Fruit fly (Drosophila melanogaster) whole organism, embryonic: ENCODE measurements around the gene sdk.
A peak's percentile ranks its signal among the peaks of the same experiment; 100 is the strongest.

Experiments used
- Atf6 ChIP-seq: fragments of 200-800 bp; sonication (Bioruptor generic); IDR thresholded peaks from 2 replicates; pipeline ENCODE4 v1.3.6; 2022; ENCODE audit warnings: missing biosample characterization, missing genetic modification characterization
- Blimp-1 ChIP-seq: fragments of 200-800 bp; sonication (Bioruptor generic); optimal IDR thresholded peaks from 3 replicates; lab custom pipeline; 2018; ENCODE audit warnings: missing biosample characterization, missing genetic modification characterization, mild to moderate bottlenecking, moderate library complexity, missing genetic modification reagents
- CG13775 ChIP-seq: fragments of 200-800 bp; sonication (Bioruptor generic); optimal IDR thresholded peaks from 3 replicates; lab custom pipeline; 2017; ENCODE audit warnings: missing biosample characterization, mild to moderate bottlenecking, missing genetic modification characterization
- CG15011 ChIP-seq: fragments of 200-800 bp; sonication (Bioruptor generic); optimal IDR thresholded peaks from 3 replicates; lab custom pipeline; 2018; ENCODE audit warnings: missing biosample characterization, mild to moderate bottlenecking, missing genetic modification characterization
- CG15696 ChIP-seq: fragments of 200-800 bp; sonication (Bioruptor generic); optimal IDR thresholded peaks from 2 replicates; lab custom pipeline; 2019; ENCODE audit warnings: missing biosample characterization, mild to moderate bottlenecking, missing genetic modification characterization, moderate library complexity
- CG1602 ChIP-seq: fragments of 200-800 bp; sonication (Bioruptor generic); optimal IDR thresholded peaks from 3 replicates; lab custom pipeline; 2016; ENCODE audit warnings: missing biosample characterization, missing genetic modification characterization
- CG17568 ChIP-seq: fragments of 200-800 bp; sonication (Bioruptor generic); optimal IDR thresholded peaks from 2 replicates; lab custom pipeline; 2018; ENCODE audit warnings: missing biosample characterization, mild to moderate bottlenecking, missing genetic modification characterization, moderate library complexity
- CG17612 ChIP-seq: fragments of 200-800 bp; sonication (Bioruptor generic); IDR thresholded peaks from 2 replicates; pipeline ENCODE4 v1.3.6; 2022; ENCODE audit warnings: missing biosample characterization, missing genetic modification characterization
- CG18599 ChIP-seq: fragments of 200-800 bp; sonication (Bioruptor generic); optimal IDR thresholded peaks from 3 replicates; lab custom pipeline; 2017; ENCODE audit warnings: missing biosample characterization, missing genetic modification characterization, mild to moderate bottlenecking, moderate library complexity, missing genetic modification reagents
- CG31388 ChIP-seq: fragments of 200-800 bp; sonication (Bioruptor generic); optimal IDR thresholded peaks from 2 replicates; lab custom pipeline; 2016; ENCODE audit warnings: missing biosample characterization, missing genetic modification characterization
- CG3407 ChIP-seq: fragments of 200-800 bp; sonication (Bioruptor generic); optimal IDR thresholded peaks from 2 replicates; lab custom pipeline; 2018; ENCODE audit warnings: missing biosample characterization, mild to moderate bottlenecking, missing genetic modification characterization
- CG4730 ChIP-seq: fragments of 200-800 bp; sonication (Bioruptor generic); IDR thresholded peaks from 2 replicates; pipeline ENCODE4 v1.3.6; 2022; ENCODE audit warnings: missing biosample characterization, missing genetic modification characterization
- CG5180 ChIP-seq: fragments of 200-800 bp; sonication (Bioruptor generic); optimal IDR thresholded peaks from 3 replicates; lab custom pipeline; 2017; ENCODE audit warnings: missing biosample characterization, missing genetic modification characterization, mild to moderate bottlenecking, moderate library complexity, missing genetic modification reagents
- CG5245 ChIP-seq: fragments of 200-800 bp; sonication (Bioruptor generic); optimal IDR thresholded peaks from 3 replicates; lab custom pipeline; 2016; ENCODE audit warnings: missing biosample characterization, missing genetic modification characterization
- CG5953 ChIP-seq: fragments of 200-800 bp; sonication (Bioruptor generic); IDR thresholded peaks from 2 replicates; pipeline ENCODE4 v1.3.6; 2022; ENCODE audit warnings: missing biosample characterization, missing genetic modification characterization
- CG6254 ChIP-seq: fragments of 200-800 bp; sonication (Bioruptor generic); optimal IDR thresholded peaks from 3 replicates; lab custom pipeline; 2017; ENCODE audit warnings: mild to moderate bottlenecking, missing biosample characterization, missing genetic modification reagents, missing genetic modification characterization
- CG6683 ChIP-seq: fragments of 200-800 bp; sonication (Bioruptor generic); optimal IDR thresholded peaks from 2 replicates; lab custom pipeline; 2017; ENCODE audit warnings: missing biosample characterization, mild to moderate bottlenecking, missing genetic modification characterization, missing genetic modification reagents
- CG7372 ChIP-seq: fragments of 200-800 bp; sonication (Bioruptor generic); IDR thresholded peaks from 2 replicates; pipeline ENCODE4 v1.3.6; 2022; ENCODE audit warnings: missing biosample characterization, missing genetic modification characterization
- CoRest ChIP-seq: fragments of 200-800 bp; sonication (Bioruptor generic); optimal IDR thresholded peaks from 3 replicates; lab custom pipeline; 2018; ENCODE audit warnings: missing biosample characterization, mild to moderate bottlenecking, missing genetic modification characterization, moderate library complexity
- Deaf1 ChIP-seq: fragments of 200-800 bp; optimal IDR thresholded peaks from 3 replicates; lab custom pipeline; 2019; ENCODE audit warnings: missing biosample characterization, mild to moderate bottlenecking, missing genetic modification characterization, moderate library complexity
- Dip2 ChIP-seq: fragments of 200-800 bp; sonication (Bioruptor generic); IDR thresholded peaks from 2 replicates; pipeline ENCODE4 v1.3.6; 2022; ENCODE audit warnings: missing biosample characterization, missing genetic modification characterization
- Fer1 ChIP-seq: fragments of 200-800 bp; sonication (Bioruptor generic); optimal IDR thresholded peaks from 2 replicates; lab custom pipeline; 2017; ENCODE audit warnings: missing biosample characterization, mild to moderate bottlenecking, missing genetic modification characterization
- Gsc ChIP-seq: fragments of 200-800 bp; sonication (Bioruptor generic); IDR thresholded peaks from 2 replicates; pipeline ENCODE4 v1.3.6; 2022; ENCODE audit warnings: missing biosample characterization, missing genetic modification characterization
- HLH54F ChIP-seq: fragments of 200-800 bp; sonication (Bioruptor generic); optimal IDR thresholded peaks from 3 replicates; lab custom pipeline; 2016; ENCODE audit warnings: missing biosample characterization, missing genetic modification characterization
- Hmx ChIP-seq: fragments of 200-800 bp; sonication (Bioruptor generic); optimal IDR thresholded peaks from 2 replicates; lab custom pipeline; 2016; ENCODE audit warnings: missing biosample characterization, missing genetic modification characterization
- Max ChIP-seq: fragments of 200-800 bp; sonication (Bioruptor generic); optimal IDR thresholded peaks from 2 replicates; lab custom pipeline; 2016; ENCODE audit warnings: missing biosample characterization, mild to moderate bottlenecking, missing genetic modification characterization
- Nf-YA ChIP-seq: fragments of 200-800 bp; sonication (Bioruptor generic); IDR thresholded peaks from 2 replicates; pipeline ENCODE4 v1.3.6; 2022; ENCODE audit warnings: missing biosample characterization, missing genetic modification characterization
- Nf-YB ChIP-seq: fragments of 200-800 bp; sonication (Bioruptor generic); optimal IDR thresholded peaks from 3 replicates; lab custom pipeline; 2019; ENCODE audit warnings: missing biosample characterization, mild to moderate bottlenecking, missing genetic modification characterization, moderate library complexity
- Xrp1 ChIP-seq: fragments of 200-800 bp; sonication (Bioruptor generic); IDR thresholded peaks from 2 replicates; pipeline ENCODE4 v1.3.6; 2022; ENCODE audit warnings: missing biosample characterization, missing genetic modification characterization
- amos ChIP-seq: fragments of 200-800 bp; sonication (Bioruptor generic); IDR thresholded peaks from 2 replicates; pipeline ENCODE4 v1.3.6; 2022; ENCODE audit warnings: missing biosample characterization, missing genetic modification characterization; ENCODE audit not compliant: partially characterized antibody
- dpn ChIP-seq, 2 experiments: fragments of 200-800 bp; sonication (Bioruptor generic); optimal IDR thresholded peaks; 3 replicates each; lab custom pipeline; 2016; ENCODE audit warnings: missing biosample characterization in 2 of 2, missing genetic modification characterization in 2 of 2
- fd64A ChIP-seq: fragments of 200-800 bp; sonication (Bioruptor generic); optimal IDR thresholded peaks from 3 replicates; lab custom pipeline; 2018; ENCODE audit warnings: missing biosample characterization, mild to moderate bottlenecking, missing genetic modification characterization
- gcm ChIP-seq: fragments of 200-800 bp; sonication (Bioruptor generic); optimal IDR thresholded peaks from 2 replicates; lab custom pipeline; 2019; ENCODE audit warnings: missing biosample characterization, mild to moderate bottlenecking, missing genetic modification characterization, moderate library complexity
- gt ChIP-seq: fragments of 200-800 bp; sonication (Bioruptor generic); IDR thresholded peaks from 2 replicates; pipeline ENCODE4 v1.3.6; 2022; ENCODE audit warnings: missing biosample characterization, missing genetic modification characterization
- mld ChIP-seq: fragments of 200-800 bp; sonication (Bioruptor generic); IDR thresholded peaks from 3 replicates; pipeline ENCODE4 v1.3.6; 2022; ENCODE audit warnings: missing biosample characterization, missing genetic modification characterization; ENCODE audit not compliant: partially characterized antibody
- nom ChIP-seq: fragments of 200-800 bp; sonication (Bioruptor generic); optimal IDR thresholded peaks from 2 replicates; lab custom pipeline; 2017; ENCODE audit warnings: missing biosample characterization, missing genetic modification characterization, mild to moderate bottlenecking, moderate library complexity, missing genetic modification reagents
- odd ChIP-seq: fragments of 200-800 bp; sonication (Bioruptor generic); optimal IDR thresholded peaks from 2 replicates; lab custom pipeline; 2017; ENCODE audit warnings: missing biosample characterization, mild to moderate bottlenecking, missing genetic modification characterization
- phol ChIP-seq: fragments of 200-800 bp; sonication (Bioruptor generic); optimal IDR thresholded peaks from 3 replicates; lab custom pipeline; 2018; ENCODE audit warnings: missing biosample characterization, mild to moderate bottlenecking, missing genetic modification characterization, moderate library complexity
- pita ChIP-seq: fragments of 200-800 bp; sonication (Bioruptor generic); optimal IDR thresholded peaks from 2 replicates; lab custom pipeline; 2017; ENCODE audit warnings: missing biosample characterization, mild to moderate bottlenecking, missing genetic modification characterization
- pros ChIP-seq: fragments of 200-800 bp; sonication (Bioruptor generic); optimal IDR thresholded peaks from 3 replicates; lab custom pipeline; 2019; ENCODE audit warnings: missing biosample characterization, mild to moderate bottlenecking, missing genetic modification characterization, moderate library complexity
- ro ChIP-seq: fragments of 200-800 bp; sonication (Bioruptor generic); IDR thresholded peaks from 2 replicates; pipeline ENCODE4 v1.3.6; 2022; ENCODE audit warnings: missing biosample characterization, missing genetic modification characterization
- sc ChIP-seq, 3 experiments: fragments of >200 bp in 2 of 3; fragments of 200-800 bp in 1 of 3; sonication (Bioruptor generic) in 1 of 3; optimal IDR thresholded peaks; 2 replicates in 2 of 3; 3 replicates in 1 of 3; lab custom pipeline; 2017; ENCODE audit warnings: mild to moderate bottlenecking in 1 of 3, missing biosample characterization in 1 of 3, missing genetic modification characterization in 1 of 3, missing genetic modification reagents in 1 of 3
- so ChIP-seq: fragments of 200-800 bp; sonication (Bioruptor generic); IDR thresholded peaks from 3 replicates; pipeline ENCODE4 v1.3.6; 2022; ENCODE audit warnings: missing biosample characterization, missing genetic modification characterization
- tgo ChIP-seq: fragments of 200-800 bp; sonication (Bioruptor generic); IDR thresholded peaks from 3 replicates; pipeline ENCODE4 v1.3.6; 2022; ENCODE audit warnings: missing biosample characterization, missing genetic modification characterization
- tll ChIP-seq, 2 experiments: fragments of 200-800 bp in 1 of 2; fragments of >200 bp in 1 of 2; sonication (Bioruptor generic) in 1 of 2; optimal IDR thresholded peaks; 2 replicates each; lab custom pipeline; 2017 to 2019; ENCODE audit warnings: missing biosample characterization in 2 of 2, missing genetic modification characterization in 2 of 2, mild to moderate bottlenecking in 1 of 2, moderate library complexity in 1 of 2
- tup ChIP-seq: fragments of 200-800 bp; sonication (Bioruptor generic); optimal IDR thresholded peaks from 2 replicates; lab custom pipeline; 2016; ENCODE audit warnings: missing biosample characterization, mild to moderate bottlenecking, missing genetic modification characterization, moderate library complexity
- unc-4 ChIP-seq: fragments of 200-800 bp; sonication (Bioruptor generic); IDR thresholded peaks from 2 replicates; pipeline ENCODE4 v1.3.6; 2022; ENCODE audit warnings: missing biosample characterization, missing genetic modification characterization; ENCODE audit not compliant: partially characterized antibody
- wor ChIP-seq: fragments of 200-800 bp; sonication (Bioruptor generic); IDR thresholded peaks from 2 replicates; pipeline ENCODE4 v1.3.6; 2022; ENCODE audit warnings: missing biosample characterization, missing genetic modification characterization
- zen ChIP-seq: fragments of 200-800 bp; sonication (Bioruptor generic); optimal IDR thresholded peaks from 3 replicates; lab custom pipeline; 2018; ENCODE audit warnings: missing biosample characterization, mild to moderate bottlenecking, missing genetic modification characterization, moderate library complexity

sdk gene

DNA sequence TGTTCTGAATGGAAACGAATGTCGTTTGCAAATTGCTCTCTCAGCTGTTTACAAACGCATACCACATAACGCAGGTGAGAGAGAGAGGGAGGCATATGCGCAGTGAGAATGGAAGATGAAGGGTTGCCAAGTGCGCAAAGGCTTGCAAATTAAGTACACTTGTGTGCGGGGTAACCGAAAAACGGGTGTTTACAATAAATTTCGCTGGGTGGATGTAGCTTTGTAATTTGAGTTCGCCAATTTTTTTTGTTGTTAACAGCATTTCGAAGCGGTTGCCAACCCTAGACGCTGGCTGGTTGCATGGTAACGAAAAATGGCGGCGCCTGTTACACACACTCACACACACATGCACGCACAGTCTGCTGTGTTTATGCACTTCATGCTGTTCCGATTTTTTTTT lies 31.7 kb upstream of the sdk start (continued):
- TF ChIP-seq CG7372 (peak; percentile 97), CG17568 (GFP tag; lab: Kevin White, UChicago) (no peak), Deaf1 (peak; percentile 66), mld (no peak), Fer1 (GFP tag; lab: Kevin White, UChicago) (peak; percentile 95), sc (optimal IDR thresholded peaks at IDR 0.05; lab: Kevin White, UChicago) (no peak), sc (GFP tag; optimal IDR thresholded peaks at IDR 0.05; lab: Kevin White, UChicago) (peak; percentile 90), Gsc (GFP tag; lab: Robert Waterston, UW) (peak; percentile 71), CG15696 (tag; lab: Kevin White, UChicago) (peak; percentile 87), CG31388 (peak; percentile 80), ro (GFP tag; lab: Robert Waterston, UW) (peak; percentile 89), fd64A (peak; percentile 95), Hmx (GFP tag; lab: Kevin White, UChicago) (peak; percentile 54), CG4730 (GFP tag; lab: Robert Waterston, UW) (peak; percentile 91), tup (GFP tag; lab: Kevin White, UChicago) (peak; percentile 91), tgo (GFP tag; lab: Robert Waterston, UW) (peak; percentile 95), CG5245 (GFP tag; lab: Kevin White, UChicago) (peak; percentile 95), gcm (GFP tag; lab: Kevin White, UChicago) (peak; percentile 92), CG5180 (peak; percentile 89), pros (GFP tag; lab: Kevin White, UChicago) (peak; percentile 55), Xrp1 (peak; percentile 97), Blimp-1 (GFP tag; lab: Kevin White, UChicago) (peak; percentile 93), CG5953 (GFP tag; lab: Robert Waterston, UW) (peak; percentile 97), CG15011 (GFP tag; lab: Kevin White, UChicago) (no peak), phol (tag; lab: Kevin White, UChicago) (peak; percentile 96), Max (GFP tag; lab: Kevin White, UChicago) (peak; percentile 86), Nf-YA (GFP tag; lab: Robert Waterston, UW) (peak; percentile 92), CG17612 (GFP tag; lab: Robert Waterston, UW) (peak; percentile 92), HLH54F (GFP tag; lab: Kevin White, UChicago) (peak; percentile 95), Dip2 (GFP tag; lab: Robert Waterston, UW) (peak; percentile 55; the same call in 1 of the 2 replicates), odd (GFP tag; lab: Kevin White, UChicago) (peak; percentile 94), CoRest (peak; percentile 95), CG1602 (peak; percentile 87), gt (GFP tag; lab: Robert Waterston, UW) (peak; percentile 86), CG13775 (GFP tag; lab: Kevin White, UChicago) (peak; percentile 91), CG6254 (GFP tag; lab: Kevin White, UChicago) (peak; percentile 94), CG3407 (GFP tag; lab: Kevin White, UChicago) (peak; percentile 93), CG18599 (GFP tag; lab: Kevin White, UChicago) (peak; percentile 97), so (GFP tag; lab: Robert Waterston, UW) (peak; percentile 96), CG6683 (GFP tag; lab: Kevin White, UChicago) (peak; percentile 83), nom (GFP tag; lab: Kevin White, UChicago) (peak; percentile 96), pita (GFP tag; lab: Kevin White, UChicago) (no peak), wor (GFP tag; lab: Robert Waterston, UW) (peak; percentile 92), Atf6 (GFP tag; lab: Robert Waterston, UW) (peak; percentile 94), Nf-YB (GFP tag; lab: Kevin White, UChicago) (peak; percentile 74), unc-4 (GFP tag; lab: Robert Waterston, UW) (no peak), amos (no peak), zen (tag; lab: Kevin White, UChicago) (peak; percentile 86), dpn (GFP tag; optimal IDR thresholded peaks at IDR 0.05; lab: Kevin White, UChicago) (peak; percentile 96), tll (GFP tag; optimal IDR thresholded peaks at IDR 0.05; lab: Kevin White, UChicago) (no peak)
